Fruit fly (Drosophila melanogaster): ENCODE measurements around the gene CG3330.

CG3330 gene

dm6 chr3R:27281811-27282131 lies 48.9 kb downstream of the CG3330 start (continued):
- TF ChIP-seq HmgZ (tag; optimal IDR thresholded peaks at IDR 0.05): no peak
- TF ChIP-seq Jarid2 (GFP tag; optimal IDR thresholded peaks at IDR 0.05): no peak
- peak; percentile 84 for TF ChIP-seq Deaf1 (tag; optimal IDR thresholded peaks at IDR 0.05)
- no peak for TF ChIP-seq esg (GFP tag; conservative IDR thresholded peaks at IDR 0.05)
- TF ChIP-seq CG10267 (tag; optimal IDR thresholded peaks at IDR 0.05): no peak
- TF ChIP-seq lola (GFP tag; optimal IDR thresholded peaks at IDR 0.05): no peak
- TF ChIP-seq nom (GFP tag; optimal IDR thresholded peaks at IDR 0.05): no peak
- TF ChIP-seq pfk (GFP tag; optimal IDR thresholded peaks at IDR 0.05): no peak
- no peak for TF ChIP-seq CG14050 (GFP tag; IDR thresholded peaks at IDR 0.05)
- TF ChIP-seq nmo (GFP tag; optimal IDR thresholded peaks at IDR 0.05): no peak
- TF ChIP-seq pho (GFP tag; optimal IDR thresholded peaks at IDR 0.05): no peak
- TF ChIP-seq CoRest (tag; optimal IDR thresholded peaks at IDR 0.05): no peak
- TF ChIP-seq CG12236 (GFP tag; optimal IDR thresholded peaks at IDR 0.05): no peak
- TF ChIP-seq crol (GFP tag; IDR thresholded peaks at IDR 0.05): no peak
- TF ChIP-seq chinmo (GFP tag; IDR thresholded peaks at IDR 0.05; ENCODE audit: partially characterized antibody): no peak
- no peak for TF ChIP-seq pita (GFP tag; optimal IDR thresholded peaks at IDR 0.05)
- no peak for TF ChIP-seq CG7372 (GFP tag; IDR thresholded peaks at IDR 0.05)
- TF ChIP-seq zf30C (GFP tag; optimal IDR thresholded peaks at IDR 0.05): no peak
- no peak for TF ChIP-seq br (optimal IDR thresholded peaks at IDR 0.05)
- TF ChIP-seq Camta (GFP tag; optimal IDR thresholded peaks at IDR 0.05): no peak
- TF ChIP-seq gfzf (GFP tag; optimal IDR thresholded peaks at IDR 0.05): peak; percentile 38
- TF ChIP-seq Rx (GFP tag; IDR thresholded peaks at IDR 0.05): no peak
- TF ChIP-seq CG6791 (GFP tag; IDR thresholded peaks at IDR 0.05; ENCODE audit: partially characterized antibody): peak; percentile 47; the same call in 1 of the 3 replicates
- no peak for TF ChIP-seq slbo (GFP tag; IDR thresholded peaks at IDR 0.05)
- no peak for TF ChIP-seq crp (GFP tag; optimal IDR thresholded peaks at IDR 0.05)
- no peak for TF ChIP-seq Atf3 (GFP tag; optimal IDR thresholded peaks at IDR 0.05)
- no peak for TF ChIP-seq Hr3 (GFP tag; optimal IDR thresholded peaks at IDR 0.05)
- no peak for TF ChIP-seq Dref (GFP tag; IDR thresholded peaks at IDR 0.05)
- no peak for TF ChIP-seq CG4854 (GFP tag; optimal IDR thresholded peaks at IDR 0.05)
- TF ChIP-seq tin (GFP tag; optimal IDR thresholded peaks at IDR 0.05): no peak
- no peak for TF ChIP-seq CG12744 (GFP tag; optimal IDR thresholded peaks at IDR 0.05)
- TF ChIP-seq Trl (optimal IDR thresholded peaks at IDR 0.05): peak in 1 of 2 experiments; percentile 58
- TF ChIP-seq Trl (GFP tag; optimal IDR thresholded peaks at IDR 0.05): no peak
- TF ChIP-seq cwo (GFP tag; optimal IDR thresholded peaks at IDR 0.05): no peak
- no peak for TF ChIP-seq CG17359 (tag; optimal IDR thresholded peaks at IDR 0.05)
- TF ChIP-seq CG5245 (GFP tag; optimal IDR thresholded peaks at IDR 0.05): no peak
- TF ChIP-seq CG13894 (tag; optimal IDR thresholded peaks at IDR 0.05): peak; percentile 100
- TF ChIP-seq CG3726 (GFP tag; IDR thresholded peaks at IDR 0.05): no peak
- TF ChIP-seq Hand (GFP tag; optimal IDR thresholded peaks at IDR 0.05): no peak
- no peak for TF ChIP-seq Atf6 (GFP tag; IDR thresholded peaks at IDR 0.05)
- no peak for TF ChIP-seq maf-S (GFP tag; optimal IDR thresholded peaks at IDR 0.05)
- peak; percentile 33 for TF ChIP-seq CG9797 (GFP tag; optimal IDR thresholded peaks at IDR 0.05)
- no peak for TF ChIP-seq CG7963 (GFP tag; IDR thresholded peaks at IDR 0.05; ENCODE audit: partially characterized antibody)
- TF ChIP-seq H15 (GFP tag; IDR thresholded peaks at IDR 0.05): no peak
- no peak for TF ChIP-seq zfh1 (GFP tag; IDR thresholded peaks at IDR 0.05)
- TF ChIP-seq Mes4 (GFP tag; optimal IDR thresholded peaks at IDR 0.05): no peak
- no peak for TF ChIP-seq otp (GFP tag; IDR thresholded peaks at IDR 0.05)
- TF ChIP-seq klu (GFP tag; IDR thresholded peaks at IDR 0.05): no peak
- TF ChIP-seq bbx (GFP tag; IDR thresholded peaks at IDR 0.05; ENCODE audit: partially characterized antibody): peak; percentile 42; the same call in 1 of the 2 replicates
- no peak for TF ChIP-seq ap (GFP tag; IDR thresholded peaks at IDR 0.05)
- no peak for TF ChIP-seq ato (GFP tag; IDR thresholded peaks at IDR 0.05; ENCODE audit: partially characterized antibody)
- TF ChIP-seq mirr (GFP tag; optimal IDR thresholded peaks at IDR 0.05): no peak

Data from whole organism, embryonic.